Fruit fly (Drosophila melanogaster): ENCODE measurements around the gene eyg.
A peak's percentile ranks its signal among the peaks of the same experiment; 100 is the strongest.

Gene eyg

DNA sequence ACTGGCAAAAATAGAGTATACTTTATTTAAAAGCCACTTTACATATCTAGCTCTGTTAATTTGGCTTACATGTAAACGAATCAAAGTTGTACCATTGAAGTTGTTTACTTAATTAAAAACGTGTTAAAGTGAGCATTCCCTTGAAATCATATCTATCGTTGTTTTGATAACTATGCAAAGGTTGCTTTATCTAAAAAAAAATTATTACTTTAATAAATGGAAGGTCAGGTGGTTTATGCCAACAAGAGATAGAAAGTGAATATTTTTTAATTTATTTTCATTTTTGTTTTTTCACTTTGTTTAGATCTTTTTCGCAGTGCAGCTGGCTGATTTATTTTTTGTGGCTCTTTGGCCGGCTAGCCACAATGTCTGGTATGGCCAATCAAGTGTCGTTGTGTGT, 15.1 kb upstream of the eyg start (continued):
- peak in 1 of 2 experiments; percentile 63 for TF ChIP-seq Eip74EF (GFP tag; optimal IDR thresholded peaks at IDR 0.05)
- no peak for TF ChIP-seq Dref (GFP tag; IDR thresholded peaks at IDR 0.05)
- no peak for TF ChIP-seq CG12769 (tag; optimal IDR thresholded peaks at IDR 0.05)

DNA sequence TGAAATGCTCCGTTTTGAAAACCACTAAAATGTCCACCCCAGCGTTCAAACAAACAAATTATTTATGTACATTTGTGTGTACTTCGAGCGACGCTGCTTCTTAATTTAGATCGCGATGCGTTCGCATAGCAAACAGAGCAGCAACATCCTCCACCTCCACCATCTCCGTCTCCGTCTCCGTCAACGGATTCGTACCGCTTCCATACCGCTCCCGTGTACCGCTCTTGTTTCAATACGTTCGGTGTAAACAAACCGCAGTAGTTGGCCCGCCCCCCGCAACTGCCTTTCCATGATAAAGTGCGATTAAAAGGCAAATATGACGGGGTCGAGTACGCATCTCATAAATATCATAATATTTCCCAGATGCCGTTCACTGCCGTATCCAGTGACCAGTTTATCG, 14.4 kb upstream of the eyg start, which contains the start of gene CG33725:
CG33725 (plus strand) TSS at position 364 of the 400 bp plus-strand sequence.
- 0 out of 3 replicates have a peak, but pooled peaks have one; percentile 32 for TF ChIP-seq CG14050 (GFP tag; IDR thresholded peaks at IDR 0.05)
- TF ChIP-seq CG15696 (tag; optimal IDR thresholded peaks at IDR 0.05): peak; percentile 14
- TF ChIP-seq CG7987 (GFP tag; optimal IDR thresholded peaks at IDR 0.05): peak; percentile 35
- peak; percentile 70 for TF ChIP-seq zfh1 (GFP tag; IDR thresholded peaks at IDR 0.05)
- 0 out of 2 replicates have a peak, but pooled peaks have one; percentile 17 for TF ChIP-seq ara (GFP tag; IDR thresholded peaks at IDR 0.05)
- TF ChIP-seq otp (GFP tag; IDR thresholded peaks at IDR 0.05): 0 out of 3 replicates have a peak, but pooled peaks have one; percentile 53
- TF ChIP-seq chif (GFP tag; optimal IDR thresholded peaks at IDR 0.05): peak in 1 of 2 experiments; percentile 1
- TF ChIP-seq HLHmδ (GFP tag; optimal IDR thresholded peaks at IDR 0.05): peak; percentile 55
- no peak for TF ChIP-seq tap (tag; optimal IDR thresholded peaks at IDR 0.05)
- peak; percentile 87 for TF ChIP-seq Med (GFP tag)
- no peak for TF ChIP-seq gt (GFP tag; IDR thresholded peaks at IDR 0.05)
- 0 out of 3 replicates have a peak, but pooled peaks have one; percentile 26 for TF ChIP-seq tgo (GFP tag; IDR thresholded peaks at IDR 0.05)
- TF ChIP-seq slbo (GFP tag; IDR thresholded peaks at IDR 0.05): no peak
- TF ChIP-seq mam (GFP tag; optimal IDR thresholded peaks at IDR 0.05): no peak
- TF ChIP-seq CG14014 (GFP tag; IDR thresholded peaks at IDR 0.05): peak; percentile 28; the same call in 1 of the 2 replicates
- TF ChIP-seq dysf (GFP tag; IDR thresholded peaks at IDR 0.05): 0 out of 3 replicates have a peak, but pooled peaks have one; percentile 21
- peak; percentile 71 for TF ChIP-seq pfk (GFP tag; optimal IDR thresholded peaks at IDR 0.05)
- TF ChIP-seq bsh (GFP tag; optimal IDR thresholded peaks at IDR 0.05): peak in 1 of 2 experiments; percentile 27
- 0 out of 2 replicates have a peak, but pooled peaks have one; percentile 45 for TF ChIP-seq sob (GFP tag; IDR thresholded peaks at IDR 0.05)
- TF ChIP-seq CG17328 (GFP tag; IDR thresholded peaks at IDR 0.05): peak; percentile 33; the same call in 1 of the 2 replicates
- TF ChIP-seq gsb-n (tag; optimal IDR thresholded peaks at IDR 0.05): peak; percentile 1
- TF ChIP-seq CG2199 (GFP tag; IDR thresholded peaks at IDR 0.05): 0 out of 3 replicates have a peak, but pooled peaks have one; percentile 49
- TF ChIP-seq crol (GFP tag; IDR thresholded peaks at IDR 0.05): peak; percentile 92
- TF ChIP-seq CG31365 (tag; optimal IDR thresholded peaks at IDR 0.05): no peak
- no peak for TF ChIP-seq MBD-R2 (GFP tag; IDR thresholded peaks at IDR 0.05)
- peak; percentile 31 for TF ChIP-seq bab2 (GFP tag; optimal IDR thresholded peaks at IDR 0.05)
- 0 out of 2 replicates have a peak, but pooled peaks have one; percentile 17 for TF ChIP-seq CG43689 (GFP tag; IDR thresholded peaks at IDR 0.05)
- TF ChIP-seq vvl (GFP tag; IDR thresholded peaks at IDR 0.05): 0 out of 2 replicates have a peak, but pooled peaks have one; percentile 11
- TF ChIP-seq dmrt11E (tag; optimal IDR thresholded peaks at IDR 0.05): peak; percentile 11
- 0 out of 2 replicates have a peak, but pooled peaks have one; percentile 26 for TF ChIP-seq CG8765 (GFP tag; IDR thresholded peaks at IDR 0.05)
- TF ChIP-seq eyg (GFP tag; optimal IDR thresholded peaks at IDR 0.05): peak; percentile 31
- peak; percentile 18 for TF ChIP-seq NfI (GFP tag; optimal IDR thresholded peaks at IDR 0.05)
- TF ChIP-seq sens (GFP tag): peak; percentile 45
- no peak for TF ChIP-seq ab (GFP tag; optimal IDR thresholded peaks at IDR 0.05)
- peak; percentile 2 for TF ChIP-seq fd64A (GFP tag; optimal IDR thresholded peaks at IDR 0.05)
- TF ChIP-seq CG11398 (GFP tag; optimal IDR thresholded peaks at IDR 0.05): peak; percentile 17
- no peak for TF ChIP-seq Doc3 (GFP tag; IDR thresholded peaks at IDR 0.05; ENCODE audit: partially characterized antibody)
- TF ChIP-seq Drgx (GFP tag; IDR thresholded peaks at IDR 0.05): peak; percentile 30; the same call in 1 of the 2 replicates
- peak; percentile 34 for TF ChIP-seq CG12769 (tag; optimal IDR thresholded peaks at IDR 0.05)
- TF ChIP-seq grn (GFP tag; optimal IDR thresholded peaks at IDR 0.05): no peak
